Worm (Caenorhabditis elegans): ENCODE measurements around the gene F59E12.9.

F59E12.9 gene

ce11 chrII:5605538-5605945 lies 41.3 kb downstream of the F59E12.9 start (continued):
- TF ChIP-seq crh-2 (tag; optimal IDR thresholded peaks at IDR 0.05) (peak; percentile 67), nhr-6 (tag; optimal IDR thresholded peaks at IDR 0.05) (peak; percentile 37), nhr-12 (tag; optimal IDR thresholded peaks at IDR 0.05) (no peak)

- TF ChIP-seq mab-5 (tag; optimal IDR thresholded peaks at IDR 0.05) (no peak), fos-1 (tag; optimal IDR thresholded peaks at IDR 0.05) (no peak), lin-13 (GFP tag; optimal IDR thresholded peaks at IDR 0.05) (no peak), mbf-1 (tag; optimal IDR thresholded peaks at IDR 0.05) (no peak), nhr-11 (tag; optimal IDR thresholded peaks at IDR 0.05) (no peak), C34F6.9 (tag; optimal IDR thresholded peaks at IDR 0.05) (no peak), dmd-4 (tag; optimal IDR thresholded peaks at IDR 0.05) (no peak), lsy-2 (tag; optimal IDR thresholded peaks at IDR 0.05) (no peak), crh-2 (tag; optimal IDR thresholded peaks at IDR 0.05) (no peak)
Observed at ce11 chrII:5604441-5604840, 42.4 kb downstream of the F59E12.9 start.

DNA sequence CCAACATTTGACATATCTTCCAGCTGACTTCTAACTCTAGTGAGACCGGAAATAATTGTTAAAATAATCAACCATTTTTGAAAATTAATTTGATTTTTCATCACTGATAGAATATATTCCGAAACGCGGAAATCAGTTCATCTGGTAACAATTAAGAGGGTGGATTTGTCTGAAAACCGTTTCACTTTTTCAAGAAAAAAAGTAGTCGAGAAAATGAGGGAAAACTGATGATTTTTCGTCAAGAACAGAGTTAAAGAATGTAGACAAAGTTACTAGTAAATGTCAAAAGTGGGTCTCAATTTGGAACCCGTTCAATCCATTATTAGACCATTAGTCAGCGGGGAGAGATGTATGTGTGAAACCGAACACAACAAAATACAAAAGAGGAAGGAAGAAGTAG lies 43.6 kb downstream of the F59E12.9 start, which contains the start of gene C17G10.6:
Gene C17G10.6 (minus strand): TSS at position 101 of the 400 bp plus-strand sequence.
- TF ChIP-seq dmd-4 (tag; optimal IDR thresholded peaks at IDR 0.05): no peak
- no peak for TF ChIP-seq mbf-1 (tag; optimal IDR thresholded peaks at IDR 0.05)
- no peak for TF ChIP-seq nhr-21 (tag; optimal IDR thresholded peaks at IDR 0.05)
- TF ChIP-seq nhr-77 (tag; optimal IDR thresholded peaks at IDR 0.05): no peak
- no peak for TF ChIP-seq egl-27 (tag; optimal IDR thresholded peaks at IDR 0.05)
- no peak for TF ChIP-seq mab-5 (tag; optimal IDR thresholded peaks at IDR 0.05)
- TF ChIP-seq fos-1 (tag; optimal IDR thresholded peaks at IDR 0.05): no peak
- no peak for TF ChIP-seq ztf-4 (tag; optimal IDR thresholded peaks at IDR 0.05)
- no peak for TF ChIP-seq aly-2 (tag; optimal IDR thresholded peaks at IDR 0.05)
- no peak for TF ChIP-seq alr-1 (tag; optimal IDR thresholded peaks at IDR 0.05)
- no peak for TF ChIP-seq unc-62 (GFP tag; optimal IDR thresholded peaks at IDR 0.05)
- no peak for TF ChIP-seq unc-39 (tag; optimal IDR thresholded peaks at IDR 0.05)
- TF ChIP-seq ceh-16 (tag; optimal IDR thresholded peaks at IDR 0.05): no peak
- no peak for TF ChIP-seq lin-11 (tag; optimal IDR thresholded peaks at IDR 0.05)
- no peak for TF ChIP-seq nhr-10 (tag; optimal IDR thresholded peaks at IDR 0.05)
- no peak for TF ChIP-seq mdl-1 (tag; optimal IDR thresholded peaks at IDR 0.05)

- peak; percentile 72 for TF ChIP-seq egl-27 (tag; optimal IDR thresholded peaks at IDR 0.05)
- TF ChIP-seq nhr-129 (tag; optimal IDR thresholded peaks at IDR 0.05): peak; percentile 45
- TF ChIP-seq lin-11 (tag; optimal IDR thresholded peaks at IDR 0.05): no peak
- TF ChIP-seq elt-3 (tag; optimal IDR thresholded peaks at IDR 0.05): no peak
- no peak for TF ChIP-seq blmp-1 (tag; optimal IDR thresholded peaks at IDR 0.05; ENCODE audit: insufficient read depth)
- peak; percentile 41 for TF ChIP-seq nhr-6 (tag; optimal IDR thresholded peaks at IDR 0.05)
- no peak for TF ChIP-seq nhr-11 (tag; optimal IDR thresholded peaks at IDR 0.05)
- no peak for TF ChIP-seq elt-1 (tag; optimal IDR thresholded peaks at IDR 0.05)
- TF ChIP-seq F13H6.1 (tag; optimal IDR thresholded peaks at IDR 0.05): peak; percentile 58
- no peak for TF ChIP-seq ztf-1 (GFP tag; conservative IDR thresholded peaks at IDR 0.05)
- peak; percentile 75 for TF ChIP-seq ceh-16 (tag; optimal IDR thresholded peaks at IDR 0.05)
- peak; percentile 78 for TF ChIP-seq nhr-21 (tag; optimal IDR thresholded peaks at IDR 0.05)
- TF ChIP-seq nhr-25 (tag; optimal IDR thresholded peaks at IDR 0.05): peak; percentile 62
- peak; percentile 82 for TF ChIP-seq gmeb-1 (tag; optimal IDR thresholded peaks at IDR 0.05)
- TF ChIP-seq sma-3 (GFP tag; optimal IDR thresholded peaks at IDR 0.05): peak; percentile 87
- peak; percentile 20 for TF ChIP-seq C34F6.9 (tag; optimal IDR thresholded peaks at IDR 0.05)
- no peak for TF ChIP-seq dmd-4 (tag; optimal IDR thresholded peaks at IDR 0.05)
- TF ChIP-seq lsy-2 (tag; optimal IDR thresholded peaks at IDR 0.05): peak; percentile 62 to 75
- peak; percentile 69 for TF ChIP-seq crh-2 (tag; optimal IDR thresholded peaks at IDR 0.05)
- TF ChIP-seq ama-1 (optimal IDR thresholded peaks at IDR 0.05): peak; percentile 98
- TF ChIP-seq nhr-10 (tag; optimal IDR thresholded peaks at IDR 0.05): peak; percentile 9
- TF ChIP-seq unc-39 (tag; optimal IDR thresholded peaks at IDR 0.05): no peak
- TF ChIP-seq unc-62 (GFP tag; optimal IDR thresholded peaks at IDR 0.05): no peak
- peak; percentile 91 for TF ChIP-seq sma-9 (GFP tag; optimal IDR thresholded peaks at IDR 0.05)
- no peak for TF ChIP-seq sma-9 (tag; optimal IDR thresholded peaks at IDR 0.05)
- TF ChIP-seq ztf-4 (tag; optimal IDR thresholded peaks at IDR 0.05): peak; percentile 9
- no peak for TF ChIP-seq skn-1 (tag; optimal IDR thresholded peaks at IDR 0.05)
- no peak for TF ChIP-seq aly-2 (tag; optimal IDR thresholded peaks at IDR 0.05)
- no peak for TF ChIP-seq ztf-11 (tag; optimal IDR thresholded peaks at IDR 0.05)
- no peak for TF ChIP-seq nhr-12 (tag; optimal IDR thresholded peaks at IDR 0.05)
- peak; percentile 68 for TF ChIP-seq nhr-77 (tag; optimal IDR thresholded peaks at IDR 0.05)
- TF ChIP-seq lin-13 (GFP tag; optimal IDR thresholded peaks at IDR 0.05): peak; percentile 53
- TF ChIP-seq sem-4 (tag; optimal IDR thresholded peaks at IDR 0.05): no peak
- TF ChIP-seq nhr-23 (tag; optimal IDR thresholded peaks at IDR 0.05): no peak
- TF ChIP-seq fos-1 (tag; optimal IDR thresholded peaks at IDR 0.05): peak; percentile 85
- TF ChIP-seq mdl-1 (tag; optimal IDR thresholded peaks at IDR 0.05): peak; percentile 54 to 59
- no peak for TF ChIP-seq unc-55 (GFP tag; optimal IDR thresholded peaks at IDR 0.05)
- TF ChIP-seq nhr-237 (tag; optimal IDR thresholded peaks at IDR 0.05): no peak
- peak; percentile 99 for TF ChIP-seq snpc-4 (tag; optimal IDR thresholded peaks at IDR 0.05)
Observed at ce11 chrII:5599326-5600044, 47.4 kb downstream of the F59E12.9 start, which contains the start of gene C17G10.10. Gene C17G10.10 (minus strand): TSS chrII:5599376.
